Fruit fly (Drosophila melanogaster): Measurements from ENCODE around the gene Adgf-A.

Adgf-A gene

dm6 chr3L:17791067-17791466 lies 27.1 kb upstream of the Adgf-A start:
- no peak for TF ChIP-seq vri (GFP tag; optimal IDR thresholded peaks at IDR 0.05)
- no peak for TF ChIP-seq CG7368 (GFP tag; optimal IDR thresholded peaks at IDR 0.05)
- no peak for TF ChIP-seq Lpt (GFP tag; optimal IDR thresholded peaks at IDR 0.05)
- no peak for TF ChIP-seq CG8632 (GFP tag; optimal IDR thresholded peaks at IDR 0.05)

- no peak for TF ChIP-seq fd59A (GFP tag; optimal IDR thresholded peaks at IDR 0.05)
- no peak for TF ChIP-seq vri (GFP tag; optimal IDR thresholded peaks at IDR 0.05)
- TF ChIP-seq CG15336 (GFP tag; IDR thresholded peaks at IDR 0.05): no peak
- TF ChIP-seq salr (GFP tag; optimal IDR thresholded peaks at IDR 0.05): no peak
- TF ChIP-seq pdm3 (GFP tag; optimal IDR thresholded peaks at IDR 0.05): no peak
- TF ChIP-seq CG9139 (GFP tag; optimal IDR thresholded peaks at IDR 0.05): no peak
- no peak for TF ChIP-seq Lpt (GFP tag; optimal IDR thresholded peaks at IDR 0.05)
- TF ChIP-seq fd85E (GFP tag; optimal IDR thresholded peaks at IDR 0.05): no peak
- no peak for TF ChIP-seq CG8119 (GFP tag; IDR thresholded peaks at IDR 0.05)
- no peak for TF ChIP-seq esn (GFP tag; optimal IDR thresholded peaks at IDR 0.05)
- TF ChIP-seq CG6276 (GFP tag; optimal IDR thresholded peaks at IDR 0.05): no peak
- no peak for TF ChIP-seq CG8632 (GFP tag; optimal IDR thresholded peaks at IDR 0.05)
- no peak for TF ChIP-seq CG6792 (GFP tag; optimal IDR thresholded peaks at IDR 0.05)
- TF ChIP-seq Gug (GFP tag; IDR thresholded peaks at IDR 0.05): no peak
- TF ChIP-seq CG10631 (GFP tag; optimal IDR thresholded peaks at IDR 0.05): no peak
- no peak for TF ChIP-seq CG16779 (tag; optimal IDR thresholded peaks at IDR 0.05)
- TF ChIP-seq Sox14 (GFP tag; optimal IDR thresholded peaks at IDR 0.05): no peak
Observed at dm6 chr3L:17759072-17759747, 4.7 kb downstream of the Adgf-A start, which contains the start of gene CG32181. TSS of gene CG32181 (plus strand) at chr3L:17759697.

dm6 chr3L:17758084-17758211 lies 6.0 kb downstream of the Adgf-A start, which contains the start of gene CG32182:
TSS of gene CG32182 (plus strand) at chr3L:17758112.
- no peak for TF ChIP-seq CG16779 (tag; optimal IDR thresholded peaks at IDR 0.05)
- no peak for TF ChIP-seq Sox15 (GFP tag; optimal IDR thresholded peaks at IDR 0.05)
- no peak for TF ChIP-seq eg (GFP tag; IDR thresholded peaks at IDR 0.05)
- no peak for TF ChIP-seq dac (GFP tag; optimal IDR thresholded peaks at IDR 0.05)
- no peak for TF ChIP-seq fd85E (GFP tag; optimal IDR thresholded peaks at IDR 0.05)
- no peak for TF ChIP-seq CG9139 (GFP tag; optimal IDR thresholded peaks at IDR 0.05)
- TF ChIP-seq Ets21C (GFP tag; optimal IDR thresholded peaks at IDR 0.05): no peak
- TF ChIP-seq achi (GFP tag; optimal IDR thresholded peaks at IDR 0.05): no peak
- no peak for TF ChIP-seq net (GFP tag; optimal IDR thresholded peaks at IDR 0.05)
- TF ChIP-seq CG10669 (GFP tag; optimal IDR thresholded peaks at IDR 0.05): no peak
- no peak for TF ChIP-seq Met (GFP tag; optimal IDR thresholded peaks at IDR 0.05)
- TF ChIP-seq CG10631 (GFP tag; optimal IDR thresholded peaks at IDR 0.05): no peak
- no peak for TF ChIP-seq CG34406 (GFP tag; optimal IDR thresholded peaks at IDR 0.05)
- TF ChIP-seq fd59A (GFP tag; optimal IDR thresholded peaks at IDR 0.05): no peak
- TF ChIP-seq CG7368 (GFP tag; optimal IDR thresholded peaks at IDR 0.05): no peak
- no peak for TF ChIP-seq ss (GFP tag; optimal IDR thresholded peaks at IDR 0.05)
- TF ChIP-seq Hr4 (GFP tag; optimal IDR thresholded peaks at IDR 0.05): no peak

dm6 chr3L:17757156-17758083 lies 6.5 kb downstream of the Adgf-A start:
- TF ChIP-seq achi (GFP tag; optimal IDR thresholded peaks at IDR 0.05) (peak; percentile 78), CG1621 (tag; optimal IDR thresholded peaks at IDR 0.05) (peak; percentile 71), net (GFP tag; optimal IDR thresholded peaks at IDR 0.05) (peak; percentile 69), CG34406 (GFP tag; optimal IDR thresholded peaks at IDR 0.05) (peak; percentile 74), CG6808 (GFP tag; optimal IDR thresholded peaks at IDR 0.05) (peak; percentile 83), CG7368 (GFP tag; optimal IDR thresholded peaks at IDR 0.05) (peak; percentile 52), CG11762 (GFP tag; optimal IDR thresholded peaks at IDR 0.05; ENCODE audit: insufficient read depth) (peak; percentile 79), ss (GFP tag; optimal IDR thresholded peaks at IDR 0.05) (peak; percentile 71 to 85), Smox (GFP tag; optimal IDR thresholded peaks at IDR 0.05) (peak; percentile 73), fd59A (GFP tag; optimal IDR thresholded peaks at IDR 0.05) (peak; percentile 71), Blimp-1 (GFP tag; optimal IDR thresholded peaks at IDR 0.05) (peak; percentile 49), CG11294 (GFP tag; IDR thresholded peaks at IDR 0.05) (no peak), cyc (GFP tag; optimal IDR thresholded peaks at IDR 0.05) (peak; percentile 69), Eip78C (GFP tag) (peak; percentile 93), CG11902 (GFP tag; optimal IDR thresholded peaks at IDR 0.05) (peak; percentile 54), Met (GFP tag; optimal IDR thresholded peaks at IDR 0.05) (peak; percentile 80), topi (GFP tag; optimal IDR thresholded peaks at IDR 0.05) (peak; percentile 74), salr (GFP tag; optimal IDR thresholded peaks at IDR 0.05) (peak; percentile 36 to 77), CG31627 (GFP tag; optimal IDR thresholded peaks at IDR 0.05) (peak; percentile 72), pdm3 (GFP tag; optimal IDR thresholded peaks at IDR 0.05) (peak; percentile 71), CG8632 (GFP tag; optimal IDR thresholded peaks at IDR 0.05) (peak; percentile 78), CG6792 (GFP tag; optimal IDR thresholded peaks at IDR 0.05) (peak; percentile 79), Hr39 (GFP tag; optimal IDR thresholded peaks at IDR 0.05) (peak; percentile 68), CG6276 (GFP tag; optimal IDR thresholded peaks at IDR 0.05) (peak; percentile 68), CG4318 (GFP tag; optimal IDR thresholded peaks at IDR 0.05) (peak; percentile 48)

Data from whole organism, prepupa.